Worm (Caenorhabditis elegans) whole organism, mixed stage, embryonic: ENCODE data around the gene F21D5.4.

ENCODE experiments used
- M03D4.4 ChIP-seq: sonication (generic microtip); optimal IDR thresholded peaks from 2 replicates; lab custom pipeline; 2017; ENCODE audit warnings: mild to moderate bottlenecking, missing genetic modification characterization, missing compliant biosample characterization
- blmp-1 ChIP-seq: fragments of 150-350 bp; optimal IDR thresholded peaks from 2 replicates; lab custom pipeline; 2014; ENCODE audit warnings: missing biosample characterization, missing genetic modification characterization
- ceh-39 ChIP-seq: fragments of 150-350 bp; optimal IDR thresholded peaks from 2 replicates; lab custom pipeline; 2014; ENCODE audit warnings: missing biosample characterization, missing genetic modification characterization
- ceh-43 ChIP-seq: fragments of 200-800 bp; sonication (Bioruptor generic); optimal IDR thresholded peaks from 2 replicates; lab custom pipeline; 2018; ENCODE audit warnings: mild to moderate bottlenecking, missing genetic modification characterization, moderate library complexity, missing compliant biosample characterization
- ceh-83 ChIP-seq: fragments of 200-800 bp; sonication (Bioruptor generic); optimal IDR thresholded peaks from 2 replicates; lab custom pipeline; 2018; ENCODE audit warnings: mild to moderate bottlenecking, missing genetic modification characterization, missing compliant biosample characterization
- ces-1 ChIP-seq: fragments of 150-350 bp; optimal IDR thresholded peaks from 2 replicates; lab custom pipeline; 2014; ENCODE audit warnings: missing biosample characterization, missing genetic modification reagents, missing genetic modification characterization
- cnd-1 ChIP-seq: fragments of 200-800 bp; sonication (Bioruptor generic); optimal IDR thresholded peaks from 2 replicates; lab custom pipeline; 2018; ENCODE audit warnings: mild to moderate bottlenecking, missing genetic modification characterization, missing compliant biosample characterization
- drap-1 ChIP-seq: fragments of 200-800 bp; sonication (Bioruptor generic); optimal IDR thresholded peaks from 3 replicates; lab custom pipeline; 2018; ENCODE audit warnings: mild to moderate bottlenecking, missing genetic modification characterization, missing compliant biosample characterization
- elt-1 ChIP-seq: sonication (generic microtip); optimal IDR thresholded peaks from 2 replicates; lab custom pipeline; 2017; ENCODE audit warnings: missing genetic modification characterization, mild to moderate bottlenecking, missing compliant biosample characterization, antibody characterized with exemption, moderate library complexity, borderline replicate concordance; ENCODE audit not compliant: insufficient read depth
- elt-3 ChIP-seq: fragments of 150-350 bp; optimal IDR thresholded peaks from 2 replicates; lab custom pipeline; 2014; ENCODE audit warnings: missing biosample characterization, missing genetic modification characterization
- flh-1 ChIP-seq: fragments of 200-800 bp; sonication (Bioruptor generic); optimal IDR thresholded peaks from 2 replicates; lab custom pipeline; 2018; ENCODE audit warnings: mild to moderate bottlenecking, missing genetic modification characterization, moderate library complexity, missing compliant biosample characterization
- ham-2 ChIP-seq: fragments of 200-800 bp; sonication (Bioruptor generic); optimal IDR thresholded peaks from 2 replicates; lab custom pipeline; 2018; ENCODE audit warnings: mild to moderate bottlenecking, missing genetic modification characterization, missing compliant biosample characterization
- hlh-1 ChIP-seq: fragments of 150-350 bp; optimal IDR thresholded peaks from 2 replicates; lab custom pipeline; 2014; ENCODE audit warnings: missing biosample characterization, missing genetic modification reagents, missing genetic modification characterization
- lin-13 ChIP-seq: fragments of 150-350 bp; optimal IDR thresholded peaks from 2 replicates; lab custom pipeline; 2014; ENCODE audit warnings: missing biosample characterization, missing genetic modification characterization
- lin-32 ChIP-seq: fragments of 200-800 bp; sonication (Bioruptor generic); optimal IDR thresholded peaks from 2 replicates; lab custom pipeline; 2018; ENCODE audit warnings: mild to moderate bottlenecking, missing genetic modification characterization, missing compliant biosample characterization
- lsy-2 ChIP-seq: fragments of 150-350 bp; optimal IDR thresholded peaks from 2 replicates; lab custom pipeline; 2014; ENCODE audit warnings: missing biosample characterization, missing genetic modification characterization
- mab-5 ChIP-seq: fragments of 150-350 bp; optimal IDR thresholded peaks from 2 replicates; lab custom pipeline; 2014; ENCODE audit warnings: missing biosample characterization, missing genetic modification characterization
- mep-1 ChIP-seq: fragments of 150-350 bp; optimal IDR thresholded peaks from 2 replicates; lab custom pipeline; 2017; ENCODE audit warnings: missing biosample characterization, missing genetic modification reagents, missing genetic modification characterization, inconsistent platforms
- mls-2 ChIP-seq: sonication (generic microtip); optimal IDR thresholded peaks from 2 replicates; lab custom pipeline; 2016; ENCODE audit warnings: mild to moderate bottlenecking, missing genetic modification characterization, moderate library complexity, missing compliant biosample characterization
- nhr-2 ChIP-seq: fragments of 150-350 bp; optimal IDR thresholded peaks from 2 replicates; lab custom pipeline; 2014; ENCODE audit warnings: missing biosample characterization, missing genetic modification characterization
- nhr-237 ChIP-seq: fragments of 150-350 bp; optimal IDR thresholded peaks from 2 replicates; lab custom pipeline; 2014; ENCODE audit warnings: missing biosample characterization, missing genetic modification characterization
- nhr-28 ChIP-seq: fragments of 150-350 bp; optimal IDR thresholded peaks from 2 replicates; lab custom pipeline; 2014; ENCODE audit warnings: missing biosample characterization, missing genetic modification characterization
- nhr-76 ChIP-seq: sonication (generic microtip); optimal IDR thresholded peaks from 2 replicates; lab custom pipeline; 2017; ENCODE audit warnings: missing biosample characterization, missing genetic modification characterization
- pha-4 ChIP-seq: fragments of 150-350 bp; optimal IDR thresholded peaks from 2 replicates; lab custom pipeline; 2018; ENCODE audit warnings: missing biosample characterization, missing genetic modification reagents, missing genetic modification characterization
- sem-2 ChIP-seq: fragments of 200-800 bp; sonication (Bioruptor generic); optimal IDR thresholded peaks from 2 replicates; lab custom pipeline; 2018; ENCODE audit warnings: mild to moderate bottlenecking, missing genetic modification characterization, missing compliant biosample characterization
- snpc-4 ChIP-seq: fragments of 150-350 bp; optimal IDR thresholded peaks from 2 replicates; lab custom pipeline; 2014; ENCODE audit warnings: missing biosample characterization, missing genetic modification characterization
- sptf-1 ChIP-seq: sonication (generic microtip); optimal IDR thresholded peaks from 2 replicates; lab custom pipeline; 2017; ENCODE audit warnings: mild to moderate bottlenecking, missing genetic modification characterization, moderate library complexity, missing compliant biosample characterization
- tbx-8 ChIP-seq: fragments of 200-800 bp; sonication (Bioruptor generic); optimal IDR thresholded peaks from 2 replicates; lab custom pipeline; 2018; ENCODE audit warnings: mild to moderate bottlenecking, missing genetic modification characterization, moderate library complexity, missing compliant biosample characterization
- unc-120 ChIP-seq: sonication (generic microtip); optimal IDR thresholded peaks from 2 replicates; lab custom pipeline; 2017; ENCODE audit warnings: missing genetic modification characterization, missing compliant biosample characterization; ENCODE audit not compliant: poor library complexity, severe bottlenecking
- unc-39 ChIP-seq: fragments of 150-350 bp; optimal IDR thresholded peaks from 2 replicates; lab custom pipeline; 2014; ENCODE audit warnings: missing biosample characterization, missing genetic modification characterization
- unc-62 ChIP-seq: fragments of 150-350 bp; optimal IDR thresholded peaks from 2 replicates; lab custom pipeline; 2014; ENCODE audit warnings: missing biosample characterization, missing genetic modification reagents, missing genetic modification characterization
- zip-8 ChIP-seq: fragments of 150-350 bp; optimal IDR thresholded peaks from 2 replicates; lab custom pipeline; 2014; ENCODE audit warnings: missing biosample characterization, missing genetic modification characterization
- ztf-11 ChIP-seq: fragments of 150-350 bp; optimal IDR thresholded peaks from 2 replicates; lab custom pipeline; 2014; ENCODE audit warnings: missing biosample characterization, missing genetic modification characterization

F21D5.4 gene

ce11 chrIV:8723720-8724119, 14.2 kb upstream of the F21D5.4 start, which contains the start of gene F21D5.9:
TSS of gene F21D5.9 (plus strand) at chrIV:8724020.
- TF ChIP-seq elt-1 (no peak), nhr-76 (tag; lab: Kevin White, UChicago) (no peak), lin-32 (no peak)

- no peak for TF ChIP-seq ceh-39 (tag; lab: Kevin White, UChicago)
- no peak for TF ChIP-seq elt-1
- no peak for TF ChIP-seq ztf-11 (tag; lab: Kevin White, UChicago)
- no peak for TF ChIP-seq mls-2 (tag; lab: Kevin White, UChicago)
- no peak for TF ChIP-seq unc-120 (tag; lab: Kevin White, UChicago)
- TF ChIP-seq lin-13 (tag; lab: Kevin White, UChicago) = no peak
- TF ChIP-seq nhr-237 = no peak
- TF ChIP-seq elt-3 (tag; lab: Kevin White, UChicago) = no peak
- no peak for TF ChIP-seq hlh-1 (tag; lab: Kevin White, UChicago)
- no peak for TF ChIP-seq ham-2 (GFP tag; lab: Kevin White, UChicago)
- TF ChIP-seq ceh-83 = no peak
- TF ChIP-seq ces-1 (GFP tag; lab: Kevin White, UChicago) = no peak
- no peak for TF ChIP-seq pha-4 (tag; lab: Kevin White, UChicago)
- no peak for TF ChIP-seq zip-8 (tag; lab: Kevin White, UChicago)
- no peak for TF ChIP-seq drap-1
- no peak for TF ChIP-seq snpc-4 (tag; lab: Kevin White, UChicago)
- TF ChIP-seq lsy-2 (tag; lab: Kevin White, UChicago) = no peak
- no peak for TF ChIP-seq tbx-8 (GFP tag; lab: Kevin White, UChicago)
Measured at ce11 chrIV:8724907-8725306, 13.0 kb upstream of the F21D5.4 start.

ce11 chrIV:8725345-8725744, 12.5 kb upstream of the F21D5.4 start, which contains the start of gene pgm-3:
TSS of gene pgm-3 (plus strand) at chrIV:8725722.
- TF ChIP-seq snpc-4 (tag; lab: Kevin White, UChicago) = no peak
- no peak for TF ChIP-seq pha-4 (tag; lab: Kevin White, UChicago)
- no peak for TF ChIP-seq ceh-39 (tag; lab: Kevin White, UChicago)
- no peak for TF ChIP-seq unc-120 (tag; lab: Kevin White, UChicago)
- TF ChIP-seq elt-3 (tag; lab: Kevin White, UChicago) = no peak
- no peak for TF ChIP-seq cnd-1 (tag; lab: Kevin White, UChicago)
- TF ChIP-seq mls-2 (tag; lab: Kevin White, UChicago) = no peak
- TF ChIP-seq tbx-8 (GFP tag; lab: Kevin White, UChicago) = no peak
- TF ChIP-seq lsy-2 (tag; lab: Kevin White, UChicago) = no peak
- TF ChIP-seq M03D4.4 = no peak
- no peak for TF ChIP-seq mab-5 (tag; lab: Kevin White, UChicago)
- no peak for TF ChIP-seq nhr-28 (tag; lab: Kevin White, UChicago)
- TF ChIP-seq drap-1 = no peak
- TF ChIP-seq blmp-1 = no peak
- TF ChIP-seq unc-62 = no peak
- TF ChIP-seq mep-1 (tag; lab: Kevin White, UChicago) = no peak
- no peak for TF ChIP-seq flh-1
- no peak for TF ChIP-seq nhr-237
- no peak for TF ChIP-seq ztf-11 (tag; lab: Kevin White, UChicago)
- TF ChIP-seq, all 35 proteins: peak for 0

- TF ChIP-seq tbx-8 (GFP tag; lab: Kevin White, UChicago) (no peak), nhr-2 (tag; lab: Kevin White, UChicago) (no peak), cnd-1 (tag; lab: Kevin White, UChicago) (no peak), unc-39 (tag; lab: Kevin White, UChicago) (no peak), blmp-1 (no peak), ztf-11 (tag; lab: Kevin White, UChicago) (no peak), elt-3 (tag; lab: Kevin White, UChicago) (no peak), mab-5 (tag; lab: Kevin White, UChicago) (no peak), M03D4.4 (no peak), nhr-237 (no peak)
Measured at ce11 chrIV:8728122-8728521, 9.8 kb upstream of the F21D5.4 start, which contains the start of gene otub-3. TSS of gene otub-3 (plus strand) at chrIV:8728177.

ce11 chrIV:8729636-8730035, 8.3 kb upstream of the F21D5.4 start:
- no peak for TF ChIP-seq lin-32
- no peak for TF ChIP-seq M03D4.4
- TF ChIP-seq elt-1 = no peak
- TF ChIP-seq ztf-11 (tag; lab: Kevin White, UChicago) = no peak
- TF ChIP-seq tbx-8 (GFP tag; lab: Kevin White, UChicago) = no peak
- TF ChIP-seq nhr-237 = no peak
- no peak for TF ChIP-seq sem-2 (GFP tag; lab: Kevin White, UChicago)
- TF ChIP-seq nhr-28 (tag; lab: Kevin White, UChicago) = no peak
- TF ChIP-seq snpc-4 (tag; lab: Kevin White, UChicago) = no peak
- no peak for TF ChIP-seq mep-1 (tag; lab: Kevin White, UChicago)
- no peak for TF ChIP-seq ceh-43 (GFP tag; lab: Kevin White, UChicago)
- TF ChIP-seq zip-8 (tag; lab: Kevin White, UChicago) = no peak
- no peak for TF ChIP-seq lsy-2 (tag; lab: Kevin White, UChicago)
- no peak for TF ChIP-seq nhr-76 (tag; lab: Kevin White, UChicago)
- no peak for TF ChIP-seq unc-120 (tag; lab: Kevin White, UChicago)
- no peak for TF ChIP-seq ceh-39 (tag; lab: Kevin White, UChicago)
- TF ChIP-seq sptf-1 = no peak
- no peak for TF ChIP-seq flh-1
- no peak for TF ChIP-seq nhr-2 (tag; lab: Kevin White, UChicago)
- TF ChIP-seq hlh-1 (tag; lab: Kevin White, UChicago) = no peak
